Worm (Caenorhabditis elegans) whole organism, late embryonic: ENCODE results near the gene hda-5.
A peak's percentile ranks its signal among the peaks of the same experiment; 100 is the strongest.

Experiments used
- K09A11.1 ChIP-seq: sonication (generic microtip); optimal IDR thresholded peaks from 2 replicates; lab custom pipeline; 2017; ENCODE audit warnings: antibody characterized with exemption, mild to moderate bottlenecking, missing genetic modification characterization, missing compliant biosample characterization; ENCODE audit not compliant: insufficient read depth
- Y22D7AL.16 ChIP-seq: sonication (generic microtip); optimal IDR thresholded peaks from 2 replicates; lab custom pipeline; 2016; ENCODE audit warnings: missing genetic modification characterization, missing compliant biosample characterization
- ama-1 ChIP-seq: fragments of 150-350 bp; optimal IDR thresholded peaks from 2 replicates; lab custom pipeline; 2014
- ceh-19 ChIP-seq: fragments of 200-800 bp; sonication (Bioruptor generic); optimal IDR thresholded peaks from 2 replicates; lab custom pipeline; 2018; ENCODE audit warnings: mild to moderate bottlenecking, missing genetic modification characterization, missing compliant biosample characterization
- ceh-2 ChIP-seq: sonication (generic microtip); optimal IDR thresholded peaks from 2 replicates; lab custom pipeline; 2016; ENCODE audit warnings: missing genotype, missing genetic modification characterization, missing compliant biosample characterization
- ceh-24 ChIP-seq: sonication (generic microtip); optimal IDR thresholded peaks from 2 replicates; lab custom pipeline; 2016; ENCODE audit warnings: mild to moderate bottlenecking, missing genetic modification characterization, missing compliant biosample characterization
- ceh-31 ChIP-seq: sonication (generic microtip); optimal IDR thresholded peaks from 2 replicates; lab custom pipeline; 2016; ENCODE audit warnings: missing genetic modification characterization, missing compliant biosample characterization
- ceh-34 ChIP-seq: sonication (generic microtip); optimal IDR thresholded peaks from 2 replicates; lab custom pipeline; 2016; ENCODE audit warnings: mild to moderate bottlenecking, missing genetic modification characterization, missing compliant biosample characterization
- ceh-6 ChIP-seq: fragments of 200-800 bp; sonication (Bioruptor generic); optimal IDR thresholded peaks from 2 replicates; lab custom pipeline; 2018; ENCODE audit warnings: mild to moderate bottlenecking, missing genetic modification characterization, missing compliant biosample characterization
- ceh-9 ChIP-seq: sonication (generic microtip); optimal IDR thresholded peaks from 2 replicates; lab custom pipeline; 2016; ENCODE audit warnings: mild to moderate bottlenecking, missing genetic modification characterization, inconsistent platforms, missing compliant biosample characterization
- che-1 ChIP-seq: sonication (generic microtip); optimal IDR thresholded peaks from 2 replicates; lab custom pipeline; 2016; ENCODE audit warnings: mild to moderate bottlenecking, missing genetic modification characterization, missing compliant biosample characterization
- elt-2 ChIP-seq: sonication (generic microtip); optimal IDR thresholded peaks from 2 replicates; lab custom pipeline; 2016; ENCODE audit warnings: missing genetic modification reagents, missing genetic modification characterization, missing compliant biosample characterization
- elt-4 ChIP-seq: sonication (generic microtip); optimal IDR thresholded peaks from 2 replicates; lab custom pipeline; 2016; ENCODE audit warnings: missing genetic modification characterization, missing compliant biosample characterization
- eyg-1 ChIP-seq: sonication (generic microtip); optimal IDR thresholded peaks from 2 replicates; lab custom pipeline; 2016; ENCODE audit warnings: missing genotype, missing genetic modification characterization, missing compliant biosample characterization
- hlh-13 ChIP-seq: fragments of 200-800 bp; sonication (Bioruptor generic); optimal IDR thresholded peaks from 2 replicates; lab custom pipeline; 2018; ENCODE audit warnings: mild to moderate bottlenecking, missing genetic modification characterization, missing compliant biosample characterization
- hlh-15 ChIP-seq: sonication (generic microtip); optimal IDR thresholded peaks from 2 replicates; lab custom pipeline; 2016; ENCODE audit warnings: missing genetic modification characterization, missing compliant biosample characterization
- hlh-30 ChIP-seq: sonication (generic microtip); optimal IDR thresholded peaks from 2 replicates; lab custom pipeline; 2017; ENCODE audit warnings: antibody characterized with exemption, missing genetic modification characterization, missing compliant biosample characterization; ENCODE audit not compliant: insufficient read depth
- hlh-8 ChIP-seq: sonication (generic microtip); optimal IDR thresholded peaks from 2 replicates; lab custom pipeline; 2016; ENCODE audit warnings: missing genotype, missing genetic modification characterization, missing compliant biosample characterization
- madf-2 ChIP-seq: sonication (generic microtip); optimal IDR thresholded peaks from 2 replicates; lab custom pipeline; 2017; ENCODE audit warnings: missing genetic modification characterization, missing compliant biosample characterization
- nhr-11 ChIP-seq: fragments of 150-350 bp; optimal IDR thresholded peaks from 2 replicates; lab custom pipeline; 2014; ENCODE audit warnings: missing biosample characterization, missing genetic modification characterization
- nhr-232 ChIP-seq: sonication (generic microtip); optimal IDR thresholded peaks from 2 replicates; lab custom pipeline; 2016; ENCODE audit warnings: missing genetic modification characterization, missing compliant biosample characterization
- npax-4 ChIP-seq: sonication (generic microtip); optimal IDR thresholded peaks from 2 replicates; lab custom pipeline; 2016; ENCODE audit warnings: missing genetic modification characterization, missing compliant biosample characterization
- odd-2 ChIP-seq: sonication (generic microtip); optimal IDR thresholded peaks from 2 replicates; lab custom pipeline; 2017; ENCODE audit warnings: antibody characterized with exemption, mild to moderate bottlenecking, missing genetic modification characterization, missing compliant biosample characterization
- pag-3 ChIP-seq: sonication (generic microtip); optimal IDR thresholded peaks from 2 replicates; lab custom pipeline; 2016; ENCODE audit warnings: missing compliant biosample characterization, missing genetic modification characterization, borderline replicate concordance
- pha-2 ChIP-seq: sonication (generic microtip); optimal IDR thresholded peaks from 2 replicates; lab custom pipeline; 2017; ENCODE audit warnings: mild to moderate bottlenecking, missing genetic modification characterization, missing compliant biosample characterization
- pqm-1 ChIP-seq: sonication (generic microtip); optimal IDR thresholded peaks from 2 replicates; lab custom pipeline; 2016; ENCODE audit warnings: missing genetic modification characterization, missing compliant biosample characterization
- rnt-1 ChIP-seq: sonication (generic microtip); optimal IDR thresholded peaks from 2 replicates; lab custom pipeline; 2016; ENCODE audit warnings: missing genetic modification characterization, missing compliant biosample characterization
- sdc-2 ChIP-seq: sonication (generic microtip); optimal IDR thresholded peaks from 2 replicates; lab custom pipeline; 2016; ENCODE audit warnings: missing genotype, missing genetic modification characterization, missing compliant biosample characterization
- sox-2 ChIP-seq: fragments of 200-800 bp; sonication (Bioruptor generic); IDR thresholded peaks from 2 replicates; pipeline ENCODE4 v1.3.6; 2022; ENCODE audit warnings: missing genetic modification reagents, missing genetic modification characterization, missing compliant biosample characterization
- sox-4 ChIP-seq: sonication (generic microtip); optimal IDR thresholded peaks from 2 replicates; lab custom pipeline; 2017; ENCODE audit warnings: mild to moderate bottlenecking, missing genetic modification characterization, inconsistent platforms, missing compliant biosample characterization
- syd-9 ChIP-seq: sonication (generic microtip); optimal IDR thresholded peaks from 2 replicates; lab custom pipeline; 2016; ENCODE audit warnings: mild to moderate bottlenecking, missing genetic modification characterization, moderate library complexity, missing compliant biosample characterization
- tbx-2 ChIP-seq: sonication (generic microtip); optimal IDR thresholded peaks from 2 replicates; lab custom pipeline; 2016; ENCODE audit warnings: missing genetic modification characterization, missing compliant biosample characterization
- tbx-7 ChIP-seq: sonication (generic microtip); optimal IDR thresholded peaks from 2 replicates; lab custom pipeline; 2016; ENCODE audit warnings: missing genotype, missing genetic modification characterization, missing compliant biosample characterization
- unc-86 ChIP-seq: sonication (generic microtip); optimal IDR thresholded peaks from 2 replicates; lab custom pipeline; 2016; ENCODE audit warnings: missing genetic modification characterization, missing compliant biosample characterization
- zip-5 ChIP-seq: sonication (generic microtip); optimal IDR thresholded peaks from 2 replicates; lab custom pipeline; 2016; ENCODE audit warnings: missing genetic modification characterization, missing compliant biosample characterization

The hda-5 gene

ce11 chrII:11844072-11844471 is 45.2 kb downstream of the hda-5 start:
- TF ChIP-seq ceh-31 (tag; lab: Kevin White, UChicago) = no peak
- no peak for TF ChIP-seq ceh-6
- no peak for TF ChIP-seq ama-1 (lab: Kevin White, UChicago)
- TF ChIP-seq rnt-1 = no peak
- no peak for TF ChIP-seq odd-2
- no peak for TF ChIP-seq syd-9 (tag; lab: Kevin White, UChicago)
- no peak for TF ChIP-seq pag-3
- TF ChIP-seq K09A11.1 = no peak
- TF ChIP-seq hlh-15 = no peak

- TF ChIP-seq sdc-2 (tag; lab: Kevin White, UChicago) (peak; percentile 7), sox-2 (GFP tag; lab: Robert Waterston, UW) (no peak)
Observed at ce11 chrII:11844984-11845383, 46.1 kb downstream of the hda-5 start.

- TF ChIP-seq ceh-6 (no peak), madf-2 (tag; lab: Kevin White, UChicago) (no peak), ceh-2 (tag; lab: Kevin White, UChicago) (no peak), ceh-19 (GFP tag; lab: Kevin White, UChicago) (no peak), Y22D7AL.16 (tag; lab: Kevin White, UChicago) (no peak), pqm-1 (no peak), npax-4 (tag; lab: Kevin White, UChicago) (no peak), che-1 (tag; lab: Kevin White, UChicago) (no peak), elt-4 (no peak)
Observed at ce11 chrII:11845954-11846353, 47.1 kb downstream of the hda-5 start.

ce11 chrII:11849572-11849971 is 50.7 kb downstream of the hda-5 start:
- no peak for TF ChIP-seq ceh-2 (tag; lab: Kevin White, UChicago)
- TF ChIP-seq tbx-7 (tag; lab: Kevin White, UChicago) = no peak
- no peak for TF ChIP-seq unc-86
- no peak for TF ChIP-seq Y22D7AL.16 (tag; lab: Kevin White, UChicago)
- TF ChIP-seq ceh-24 (tag; lab: Kevin White, UChicago) = no peak
- TF ChIP-seq ceh-9 (tag; lab: Kevin White, UChicago) = no peak
- TF ChIP-seq hlh-30 (tag; lab: Kevin White, UChicago) = no peak
- no peak for TF ChIP-seq che-1 (tag; lab: Kevin White, UChicago)
- TF ChIP-seq pha-2 (tag; lab: Kevin White, UChicago) = no peak
- TF ChIP-seq zip-5 (tag; lab: Kevin White, UChicago) = no peak
- TF ChIP-seq sox-4 (tag; lab: Kevin White, UChicago) = no peak
- TF ChIP-seq nhr-232 (tag; lab: Kevin White, UChicago) = no peak
- TF ChIP-seq nhr-11 (tag; lab: Kevin White, UChicago) = no peak
- TF ChIP-seq hlh-13 (GFP tag; lab: Kevin White, UChicago) = no peak
- TF ChIP-seq eyg-1 (tag; lab: Kevin White, UChicago) = no peak
- no peak for TF ChIP-seq elt-2 (tag; lab: Kevin White, UChicago)
- TF ChIP-seq hlh-8 (tag; lab: Kevin White, UChicago) = no peak
- TF ChIP-seq tbx-2 = no peak
- no peak for TF ChIP-seq ceh-34 (tag; lab: Kevin White, UChicago)
- no peak for TF ChIP-seq syd-9 (tag; lab: Kevin White, UChicago)
